Worm (Caenorhabditis elegans): Measurements from ENCODE around the gene nhx-6.
A peak's percentile ranks its signal among the peaks of the same experiment; 100 is the strongest.

Gene nhx-6

ce11 chrII:1712938-1713337, 42.3 kb downstream of the nhx-6 start, which contains the start of gene btb-7:
TSS of gene btb-7 (plus strand) at chrII:1713238.
- TF ChIP-seq unc-120 (tag; optimal IDR thresholded peaks at IDR 0.05; ENCODE audit: poor library complexity, severe bottlenecking) (no peak), sem-2 (GFP tag; optimal IDR thresholded peaks at IDR 0.05) (no peak), unc-39 (tag; optimal IDR thresholded peaks at IDR 0.05) (no peak), ceh-83 (GFP tag; optimal IDR thresholded peaks at IDR 0.05) (no peak), ham-2 (GFP tag; optimal IDR thresholded peaks at IDR 0.05) (no peak), ceh-39 (tag; optimal IDR thresholded peaks at IDR 0.05) (no peak), pha-4 (tag; optimal IDR thresholded peaks at IDR 0.05) (no peak), ceh-43 (GFP tag; optimal IDR thresholded peaks at IDR 0.05) (no peak), ztf-11 (tag; optimal IDR thresholded peaks at IDR 0.05) (no peak), unc-62 (GFP tag; optimal IDR thresholded peaks at IDR 0.05) (no peak), lsy-2 (tag; optimal IDR thresholded peaks at IDR 0.05) (no peak)

DNA sequence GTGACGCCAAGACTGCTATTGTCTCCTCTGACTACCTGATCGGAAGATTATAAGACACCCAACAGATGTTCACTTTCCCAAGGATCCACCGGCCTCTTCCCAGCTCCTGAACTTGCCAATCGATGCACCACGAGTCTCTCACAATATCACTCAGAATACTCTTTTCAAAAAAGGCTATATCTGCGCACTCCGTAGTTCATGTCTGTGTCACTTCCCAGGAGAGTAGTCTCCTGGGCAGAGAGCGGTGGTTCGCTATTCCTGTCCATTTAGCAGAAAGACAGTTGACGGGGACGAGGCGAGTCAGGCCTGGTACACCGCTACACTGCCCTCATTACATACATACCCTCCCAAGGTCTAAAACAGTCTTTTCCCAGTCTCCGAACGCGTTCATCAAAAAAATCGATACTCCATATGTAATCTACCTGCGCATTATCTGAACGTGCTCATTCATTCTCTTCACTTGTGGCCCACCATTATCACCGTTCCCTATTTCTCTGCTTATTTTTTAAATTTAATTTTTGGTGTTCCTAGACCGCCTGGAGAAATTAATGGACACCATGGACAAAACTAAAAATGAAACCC, 44.2 kb downstream of the nhx-6 start, which contains the start of gene btb-6:
Gene btb-6 (plus strand): TSS at position 532 of the 582 bp plus-strand sequence.
- TF ChIP-seq nhr-12 (tag; optimal IDR thresholded peaks at IDR 0.05) (no peak), mls-2 (tag; optimal IDR thresholded peaks at IDR 0.05) (no peak), sptf-1 (tag; optimal IDR thresholded peaks at IDR 0.05) (no peak), unc-120 (tag; optimal IDR thresholded peaks at IDR 0.05; ENCODE audit: poor library complexity, severe bottlenecking) (no peak), drap-1 (GFP tag; optimal IDR thresholded peaks at IDR 0.05) (no peak), ceh-83 (GFP tag; optimal IDR thresholded peaks at IDR 0.05) (no peak), nhr-28 (tag; optimal IDR thresholded peaks at IDR 0.05) (no peak), mab-5 (tag; optimal IDR thresholded peaks at IDR 0.05) (no peak), zip-8 (tag; optimal IDR thresholded peaks at IDR 0.05) (no peak), ceh-39 (tag; optimal IDR thresholded peaks at IDR 0.05) (peak; percentile 9), unc-62 (GFP tag; optimal IDR thresholded peaks at IDR 0.05) (no peak), elt-3 (tag; optimal IDR thresholded peaks at IDR 0.05) (no peak), lsy-2 (tag; optimal IDR thresholded peaks at IDR 0.05) (no peak), mep-1 (tag; optimal IDR thresholded peaks at IDR 0.05) (no peak), tbx-8 (GFP tag; optimal IDR thresholded peaks at IDR 0.05) (no peak), nhr-76 (tag; optimal IDR thresholded peaks at IDR 0.05) (no peak), blmp-1 (tag; optimal IDR thresholded peaks at IDR 0.05) (no peak), M03D4.4 (tag; optimal IDR thresholded peaks at IDR 0.05) (no peak), nhr-2 (tag; optimal IDR thresholded peaks at IDR 0.05) (peak; percentile 69), elt-1 (tag; optimal IDR thresholded peaks at IDR 0.05; ENCODE audit: borderline replicate concordance, insufficient read depth) (no peak), sem-2 (GFP tag; optimal IDR thresholded peaks at IDR 0.05) (no peak), lin-13 (tag; optimal IDR thresholded peaks at IDR 0.05) (no peak), cnd-1 (tag; optimal IDR thresholded peaks at IDR 0.05) (peak; percentile 4), unc-39 (tag; optimal IDR thresholded peaks at IDR 0.05) (no peak), hlh-1 (tag; optimal IDR thresholded peaks at IDR 0.05) (no peak), snpc-4 (tag; optimal IDR thresholded peaks at IDR 0.05) (no peak)

DNA sequence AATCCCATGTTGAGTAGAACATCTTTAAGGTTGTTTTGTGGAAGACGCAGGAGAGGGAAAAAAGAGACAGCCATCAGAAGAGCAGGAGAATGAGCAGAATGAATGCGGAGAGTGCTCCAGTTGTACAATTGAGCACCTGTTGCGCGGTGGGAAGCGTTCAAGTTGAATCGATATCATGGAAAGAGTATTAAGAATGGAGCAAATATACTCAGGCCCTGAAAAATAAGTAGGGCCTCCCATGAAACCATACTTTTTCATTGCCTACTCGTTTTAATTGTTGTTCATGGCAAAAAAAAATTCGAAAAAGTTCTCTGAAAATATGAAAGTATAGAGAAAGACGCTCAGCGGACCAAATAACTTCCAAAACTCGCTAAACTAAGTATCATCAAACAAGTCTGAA, 48.5 kb downstream of the nhx-6 start, which contains the start of gene fbxb-48:
Gene fbxb-48 (minus strand): TSS at position 101 of the 400 bp plus-strand sequence.
- TF ChIP-seq unc-39 (tag; optimal IDR thresholded peaks at IDR 0.05) (no peak), tbx-8 (GFP tag; optimal IDR thresholded peaks at IDR 0.05) (no peak), mep-1 (tag; optimal IDR thresholded peaks at IDR 0.05) (no peak), ceh-39 (tag; optimal IDR thresholded peaks at IDR 0.05) (no peak), hlh-1 (tag; optimal IDR thresholded peaks at IDR 0.05) (peak; percentile 50), nhr-12 (tag; optimal IDR thresholded peaks at IDR 0.05) (no peak)

DNA sequence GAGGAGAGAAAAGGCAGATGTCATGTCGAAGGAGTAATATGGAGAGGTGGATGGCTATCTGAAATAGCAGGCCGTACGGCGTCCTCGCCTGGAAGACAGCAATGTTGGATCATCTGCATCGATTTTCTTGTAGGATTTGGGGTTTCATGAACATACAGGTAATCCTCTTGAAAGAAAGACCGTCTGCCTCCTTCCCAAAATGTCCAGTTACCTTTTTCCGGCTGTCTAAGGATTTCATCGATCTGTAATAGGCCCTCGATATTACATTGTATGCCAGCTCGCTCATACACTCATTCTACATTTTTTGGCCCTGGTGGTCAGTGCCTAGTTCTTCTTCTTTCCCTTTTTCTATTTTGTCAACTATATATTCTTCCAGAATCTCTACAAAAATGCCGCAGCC, 51.8 kb downstream of the nhx-6 start, which contains the start of the genes fbxb-5 and btb-8:
Gene fbxb-5 (minus strand): TSS at position 101 of the 400 bp plus-strand sequence.
Gene btb-8 (plus strand): TSS at position 377 of the 400 bp plus-strand sequence.
- TF ChIP-seq mab-5 (tag; optimal IDR thresholded peaks at IDR 0.05) (no peak), unc-62 (GFP tag; optimal IDR thresholded peaks at IDR 0.05) (no peak), ham-2 (GFP tag; optimal IDR thresholded peaks at IDR 0.05) (no peak)

Measured in whole organism, mixed stage, embryonic.